Worm (Caenorhabditis elegans): Measurements from ENCODE around the gene C44H9.4.

DNA sequence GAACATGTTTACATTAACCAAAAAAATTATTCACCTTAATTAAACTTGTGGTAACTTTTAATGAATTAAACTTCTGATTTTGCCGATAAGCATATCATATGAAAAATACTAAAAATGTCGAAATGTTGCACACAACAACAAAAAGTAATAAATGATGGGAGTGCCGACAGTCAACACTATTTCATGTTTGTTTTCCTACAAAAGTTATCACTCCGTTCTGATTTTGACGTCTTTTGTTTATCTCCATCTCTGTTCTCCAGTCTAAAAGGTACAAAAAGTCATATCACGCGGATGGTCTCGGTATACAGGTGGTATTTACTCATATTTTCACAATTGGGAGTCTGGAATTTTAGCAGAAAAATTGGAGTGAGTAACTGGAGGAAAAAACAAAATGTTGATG is 20.1 kb upstream of the C44H9.4 start:
- no peak for TF ChIP-seq zag-1 (tag; optimal IDR thresholded peaks at IDR 0.05)
- no peak for TF ChIP-seq ZK546.5 (tag; optimal IDR thresholded peaks at IDR 0.05)
- no peak for TF ChIP-seq ama-1 (optimal IDR thresholded peaks at IDR 0.05)
- TF ChIP-seq lin-13 (GFP tag; optimal IDR thresholded peaks at IDR 0.05) = no peak
- no peak for TF ChIP-seq nhr-11 (tag; optimal IDR thresholded peaks at IDR 0.05)
- no peak for TF ChIP-seq lin-39 (tag; optimal IDR thresholded peaks at IDR 0.05)
- TF ChIP-seq fos-1 (tag; optimal IDR thresholded peaks at IDR 0.05) = no peak
- no peak for TF ChIP-seq lsy-2 (tag; optimal IDR thresholded peaks at IDR 0.05)
- TF ChIP-seq blmp-1 (tag; optimal IDR thresholded peaks at IDR 0.05; ENCODE audit: insufficient read depth) = no peak
- TF ChIP-seq nhr-21 (tag; optimal IDR thresholded peaks at IDR 0.05) = no peak
- no peak for TF ChIP-seq skn-1 (tag; optimal IDR thresholded peaks at IDR 0.05)
